Worm (Caenorhabditis elegans) whole organism, early embryonic: ENCODE data around the gene F26D2.3.

Source experiments
- B0310.2 ChIP-seq: sonication (generic microtip); optimal IDR thresholded peaks from 2 replicates; lab custom pipeline; 2016; ENCODE audit warnings: mild to moderate bottlenecking, missing genetic modification characterization, missing compliant biosample characterization
- F13C5.2 ChIP-seq: sonication (generic microtip); optimal IDR thresholded peaks from 2 replicates; lab custom pipeline; 2017; ENCODE audit warnings: mild to moderate bottlenecking, missing genetic modification characterization, inconsistent platforms, missing compliant biosample characterization
- aly-1 ChIP-seq: sonication (generic microtip); optimal IDR thresholded peaks from 2 replicates; lab custom pipeline; 2016; ENCODE audit warnings: missing genetic modification characterization, missing compliant biosample characterization
- ama-1 ChIP-seq: fragments of 150-350 bp; optimal IDR thresholded peaks from 2 replicates; lab custom pipeline; 2014
- ceh-13 ChIP-seq: fragments of 200-800 bp; sonication (Bioruptor generic); optimal IDR thresholded peaks from 2 replicates; lab custom pipeline; 2018; ENCODE audit warnings: mild to moderate bottlenecking, missing genetic modification characterization, missing compliant biosample characterization
- ceh-36 ChIP-seq: sonication (generic microtip); optimal IDR thresholded peaks from 2 replicates; lab custom pipeline; 2016; ENCODE audit warnings: missing genetic modification characterization, inconsistent platforms, missing compliant biosample characterization
- ets-7 ChIP-seq: sonication (generic microtip); optimal IDR thresholded peaks from 2 replicates; lab custom pipeline; 2016; ENCODE audit warnings: missing genotype, missing genetic modification characterization, missing compliant biosample characterization
- flt-1 ChIP-seq: fragments of 200-800 bp; sonication (Bioruptor generic); IDR thresholded peaks from 2 replicates; pipeline ENCODE4 v1.3.6; 2022; ENCODE audit warnings: missing genetic modification characterization, missing compliant biosample characterization
- hmbx-1 ChIP-seq: sonication (generic microtip); optimal IDR thresholded peaks from 2 replicates; lab custom pipeline; 2016; ENCODE audit warnings: mild to moderate bottlenecking, missing genetic modification characterization, missing compliant biosample characterization
- hmg-4 ChIP-seq: fragments of 200-800 bp; sonication (Bioruptor generic); optimal IDR thresholded peaks from 2 replicates; lab custom pipeline; 2018; ENCODE audit warnings: mild to moderate bottlenecking, missing genetic modification characterization, missing compliant biosample characterization
- hnd-1 ChIP-seq: sonication (generic microtip); optimal IDR thresholded peaks from 2 replicates; lab custom pipeline; 2016; ENCODE audit warnings: missing genetic modification characterization, missing compliant biosample characterization
- pes-1 ChIP-seq: fragments of 200-800 bp; sonication (Bioruptor generic); IDR thresholded peaks from 2 replicates; pipeline ENCODE4 v1.3.6; 2022; ENCODE audit warnings: missing genetic modification reagents, missing genetic modification characterization, missing compliant biosample characterization
- scrt-1 ChIP-seq: fragments of 200-800 bp; sonication (Bioruptor generic); IDR thresholded peaks from 2 replicates; pipeline ENCODE4 v1.3.6; 2022; ENCODE audit warnings: missing genetic modification characterization, missing compliant biosample characterization
- sea-1 ChIP-seq: fragments of 200-800 bp; sonication (Bioruptor generic); conservative IDR thresholded peaks from 2 replicates; pipeline ENCODE4 v1.3.6; 2022; ENCODE audit warnings: missing genetic modification characterization, missing compliant biosample characterization
- tbx-11 ChIP-seq: fragments of 200-800 bp; sonication (Bioruptor generic); IDR thresholded peaks from 2 replicates; pipeline ENCODE4 v1.3.6; 2022; ENCODE audit warnings: missing genetic modification characterization, missing compliant biosample characterization
- tbx-37 ChIP-seq: fragments of 200-800 bp; sonication (Bioruptor generic); conservative IDR thresholded peaks from 2 replicates; pipeline ENCODE4 v1.3.6; 2022; ENCODE audit warnings: missing genetic modification reagents, missing genetic modification characterization, missing compliant biosample characterization
- tra-4 ChIP-seq: sonication (generic microtip); optimal IDR thresholded peaks from 2 replicates; lab custom pipeline; 2017; ENCODE audit warnings: missing genetic modification characterization, missing compliant biosample characterization

The F26D2.3 gene

DNA sequence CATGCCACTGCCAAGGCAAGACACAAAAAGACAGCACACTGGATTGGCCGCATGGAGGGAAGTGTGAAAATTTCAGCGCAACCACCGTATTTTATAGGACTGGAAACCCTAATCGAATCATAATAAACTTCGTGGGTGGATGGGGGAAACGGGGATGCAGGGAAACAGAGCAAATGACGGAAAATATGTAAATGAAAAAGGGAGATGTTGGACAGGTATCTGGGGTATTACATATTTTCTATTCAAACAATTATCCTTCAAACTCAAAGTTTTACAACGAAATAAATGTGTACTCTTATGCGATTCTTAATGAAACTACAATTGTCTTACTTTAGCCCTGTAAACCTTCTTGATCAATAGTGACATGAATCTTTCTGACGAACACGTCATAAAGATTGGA, 12.0 kb downstream of the F26D2.3 start, which contains the start of gene F26D2.16:
Gene F26D2.16 (minus strand): TSS at position 101 of the 400 bp plus-strand sequence.
- TF ChIP-seq scrt-1 (GFP tag; lab: Robert Waterston, UW) (no peak), pes-1 (no peak), tbx-11 (GFP tag; lab: Robert Waterston, UW) (no peak), hmbx-1 (tag; lab: Kevin White, UChicago) (no peak), F13C5.2 (tag; lab: Kevin White, UChicago) (no peak), sea-1 (GFP tag; lab: Robert Waterston, UW) (no peak), hmg-4 (GFP tag; lab: Kevin White, UChicago) (no peak), B0310.2 (tag; lab: Kevin White, UChicago) (no peak), ceh-36 (tag; lab: Kevin White, UChicago) (no peak), ceh-13 (GFP tag; lab: Kevin White, UChicago) (no peak), tbx-37 (GFP tag; lab: Robert Waterston, UW) (no peak)

DNA sequence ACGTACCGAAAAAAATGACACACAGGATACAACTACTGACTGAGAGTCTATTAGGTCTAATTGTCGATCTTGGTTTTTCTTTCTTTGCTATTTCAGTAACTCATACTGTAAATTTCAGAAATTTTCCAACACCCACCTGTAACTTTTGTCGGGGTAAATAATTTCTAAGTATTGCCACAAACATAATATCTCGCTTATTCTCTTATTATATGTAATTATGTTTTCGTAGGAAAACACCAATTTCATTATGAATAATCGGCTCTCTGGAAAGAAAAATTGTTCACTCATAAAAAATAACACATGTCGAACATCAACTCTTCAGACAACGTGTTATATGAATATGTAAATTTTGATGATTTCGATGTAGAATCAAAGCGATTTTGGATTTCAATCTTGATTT, 12.9 kb downstream of the F26D2.3 start, which contains the start of gene srw-48:
Gene srw-48 (plus strand): TSS at position 301 of the 400 bp plus-strand sequence.
- no peak for TF ChIP-seq ets-7 (tag; lab: Kevin White, UChicago)
- TF ChIP-seq hmg-4 (GFP tag; lab: Kevin White, UChicago), result no peak
- TF ChIP-seq flt-1 (GFP tag; lab: Robert Waterston, UW), result no peak
- TF ChIP-seq pes-1, result no peak
- TF ChIP-seq B0310.2 (tag; lab: Kevin White, UChicago), result no peak
- TF ChIP-seq hnd-1 (tag; lab: Kevin White, UChicago), result no peak
- no peak for TF ChIP-seq ceh-13 (GFP tag; lab: Kevin White, UChicago)
- TF ChIP-seq sea-1 (GFP tag; lab: Robert Waterston, UW), result no peak
- no peak for TF ChIP-seq aly-1 (tag; lab: Kevin White, UChicago)
- no peak for TF ChIP-seq hmbx-1 (tag; lab: Kevin White, UChicago)
- TF ChIP-seq F13C5.2 (tag; lab: Kevin White, UChicago), result no peak
- TF ChIP-seq ama-1 (lab: Kevin White, UChicago), result no peak
- TF ChIP-seq scrt-1 (GFP tag; lab: Robert Waterston, UW), result no peak
- TF ChIP-seq tra-4 (tag; lab: Kevin White, UChicago), result no peak

DNA sequence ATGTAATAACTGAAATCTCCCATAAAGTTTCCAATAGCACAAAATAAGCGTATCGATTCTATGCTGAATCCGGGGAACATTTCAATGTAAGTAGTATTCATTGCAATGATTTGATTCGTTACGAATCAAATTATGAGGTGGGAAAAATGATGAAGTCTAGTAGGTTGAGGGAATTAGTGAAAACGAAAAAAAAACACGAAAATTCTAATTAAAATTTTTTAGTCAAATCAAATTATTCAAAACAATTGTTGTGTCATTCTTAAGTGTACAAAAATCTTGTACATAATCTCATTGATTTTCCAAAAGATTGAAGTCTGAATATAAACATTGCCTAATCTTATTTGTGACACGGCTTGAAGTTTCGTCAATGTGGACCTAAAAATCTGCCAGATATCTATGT, 16.7 kb downstream of the F26D2.3 start, which contains the start of gene srw-29:
Gene srw-29 (minus strand): TSS at position 101 of the 400 bp plus-strand sequence.
- TF ChIP-seq hmbx-1 (tag; lab: Kevin White, UChicago), result no peak
- no peak for TF ChIP-seq tra-4 (tag; lab: Kevin White, UChicago)

DNA sequence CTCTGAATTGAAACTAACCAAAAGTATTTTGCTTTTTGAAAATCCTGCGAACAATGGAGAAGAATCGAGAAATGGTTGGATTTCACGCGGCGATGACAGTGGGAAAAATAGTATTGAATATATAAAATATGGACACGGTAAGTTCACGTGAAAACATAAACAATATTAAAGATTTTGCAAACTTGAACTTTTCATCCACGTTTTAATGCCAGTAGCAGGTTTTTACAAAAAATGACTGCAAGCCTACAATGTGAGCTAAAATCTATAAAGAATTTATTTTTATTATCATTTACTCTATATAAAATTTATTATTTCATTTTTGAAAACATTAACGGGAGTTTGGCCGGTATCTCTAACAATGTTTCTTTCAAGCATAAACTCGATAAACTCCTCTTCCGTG, 21.7 kb downstream of the F26D2.3 start, which contains the start of gene F26D2.10:
Gene F26D2.10 (minus strand): TSS at position 101 of the 400 bp plus-strand sequence.
- no peak for TF ChIP-seq tbx-11 (GFP tag; lab: Robert Waterston, UW)
- no peak for TF ChIP-seq tbx-37 (GFP tag; lab: Robert Waterston, UW)
- no peak for TF ChIP-seq tra-4 (tag; lab: Kevin White, UChicago)
- TF ChIP-seq flt-1 (GFP tag; lab: Robert Waterston, UW), result no peak
- TF ChIP-seq ets-7 (tag; lab: Kevin White, UChicago), result no peak
- no peak for TF ChIP-seq scrt-1 (GFP tag; lab: Robert Waterston, UW)

DNA sequence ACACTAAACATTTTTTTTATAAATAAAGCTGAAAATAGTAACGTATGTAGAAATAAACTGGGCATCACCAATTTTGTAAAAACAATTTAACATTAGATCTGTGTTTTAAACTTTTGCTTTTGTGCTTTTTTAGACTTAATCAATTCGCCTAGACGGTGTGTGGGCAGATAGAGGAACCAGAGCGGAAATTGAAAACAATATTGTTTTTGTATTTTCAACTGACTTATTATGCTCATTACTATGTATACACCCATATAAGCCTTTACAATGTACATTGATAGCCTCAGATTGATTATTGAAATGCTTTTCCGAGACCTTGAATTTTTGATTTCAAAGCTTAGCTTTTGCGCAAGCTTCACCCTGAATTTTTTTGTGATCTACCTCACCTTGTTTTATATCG, 22.2 kb downstream of the F26D2.3 start, which contains the start of gene str-73:
Gene str-73 (plus strand): TSS at position 301 of the 400 bp plus-strand sequence.
- TF ChIP-seq hmg-4 (GFP tag; lab: Kevin White, UChicago) (no peak), ceh-36 (tag; lab: Kevin White, UChicago) (no peak), scrt-1 (GFP tag; lab: Robert Waterston, UW) (no peak), B0310.2 (tag; lab: Kevin White, UChicago) (no peak), tbx-37 (GFP tag; lab: Robert Waterston, UW) (no peak), sea-1 (GFP tag; lab: Robert Waterston, UW) (no peak), pes-1 (no peak)

DNA sequence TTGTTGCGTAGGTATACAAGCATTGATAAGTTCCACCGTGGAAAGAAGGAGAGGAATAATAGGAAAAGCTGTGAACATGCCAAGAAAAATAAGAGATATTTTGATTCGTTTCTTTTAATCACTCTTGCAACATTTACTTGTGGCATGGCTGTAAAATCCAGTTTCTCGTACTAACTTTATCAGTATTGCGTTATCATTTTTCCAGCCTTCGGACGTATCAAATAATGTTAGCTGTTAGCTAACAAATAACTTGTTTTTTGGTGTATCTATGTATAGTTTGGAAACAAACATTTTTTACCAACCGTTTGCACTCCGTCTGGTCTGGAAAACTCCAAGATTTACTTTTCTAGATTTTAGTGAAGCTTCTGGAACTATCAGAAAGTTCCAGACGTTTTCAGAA, 25.7 kb downstream of the F26D2.3 start, which contains the start of gene clec-234:
Gene clec-234 (minus strand): TSS at position 101 of the 400 bp plus-strand sequence.
- TF ChIP-seq hmg-4 (GFP tag; lab: Kevin White, UChicago) (no peak), B0310.2 (tag; lab: Kevin White, UChicago) (no peak), hmbx-1 (tag; lab: Kevin White, UChicago) (no peak), ama-1 (lab: Kevin White, UChicago) (no peak)

DNA sequence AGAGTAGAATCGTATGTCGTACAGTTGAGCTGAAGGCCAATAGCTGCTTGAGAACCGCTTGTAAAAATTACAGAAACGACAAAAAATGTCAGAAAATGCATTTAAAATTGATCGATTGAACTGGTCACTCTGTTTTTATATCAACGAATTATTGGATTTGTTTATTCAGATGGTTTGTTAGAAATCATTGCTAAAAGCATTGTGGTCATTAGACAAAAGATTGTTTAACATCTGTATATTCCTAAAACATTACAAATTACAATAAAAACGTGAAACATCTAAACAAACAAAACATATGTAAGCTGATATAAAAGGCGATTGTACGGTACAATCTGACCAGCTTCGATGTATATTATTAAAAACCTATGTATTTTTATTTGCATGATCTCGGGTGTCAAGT, 27.7 kb downstream of the F26D2.3 start, which contains the start of the genes F26D2.13 and F26D2.14:
Gene F26D2.13 (minus strand): TSS at position 101 of the 400 bp plus-strand sequence.
Gene F26D2.14 (plus strand): TSS at position 346 of the 400 bp plus-strand sequence.
- no peak for TF ChIP-seq aly-1 (tag; lab: Kevin White, UChicago)
- no peak for TF ChIP-seq ets-7 (tag; lab: Kevin White, UChicago)
- no peak for TF ChIP-seq sea-1 (GFP tag; lab: Robert Waterston, UW)
- no peak for TF ChIP-seq B0310.2 (tag; lab: Kevin White, UChicago)
- no peak for TF ChIP-seq flt-1 (GFP tag; lab: Robert Waterston, UW)
- TF ChIP-seq hnd-1 (tag; lab: Kevin White, UChicago), result no peak
- TF ChIP-seq F13C5.2 (tag; lab: Kevin White, UChicago), result no peak
- TF ChIP-seq ceh-13 (GFP tag; lab: Kevin White, UChicago), result no peak
- no peak for TF ChIP-seq ama-1 (lab: Kevin White, UChicago)
- TF ChIP-seq tbx-37 (GFP tag; lab: Robert Waterston, UW), result no peak
- TF ChIP-seq tra-4 (tag; lab: Kevin White, UChicago), result no peak
- TF ChIP-seq hmg-4 (GFP tag; lab: Kevin White, UChicago), result no peak
- TF ChIP-seq scrt-1 (GFP tag; lab: Robert Waterston, UW), result no peak
